Worm (Caenorhabditis elegans): Measurements from ENCODE around the gene C33C12.11.
"Not testable (repeated sequence)": the region's sequence is repeated elsewhere in the genome, so short reads cannot be mapped to it uniquely, and the experiment has no call there.

C33C12.11 gene

ce11 chrII:2176688-2177087 is 13.1 kb upstream of the C33C12.11 start, which contains the start of gene gba-1:
Gene gba-1, plus strand, starts transcription at chrII:2176741.
- TF ChIP-seq hnd-1 (tag; optimal IDR thresholded peaks at IDR 0.05) (no peak), tbx-37 (GFP tag; conservative IDR thresholded peaks at IDR 0.05) (no peak), tra-4 (tag; optimal IDR thresholded peaks at IDR 0.05) (no peak), hmg-4 (GFP tag; optimal IDR thresholded peaks at IDR 0.05) (no peak), sea-1 (GFP tag; conservative IDR thresholded peaks at IDR 0.05) (no peak), ceh-13 (GFP tag; optimal IDR thresholded peaks at IDR 0.05) (no peak), ceh-36 (tag; optimal IDR thresholded peaks at IDR 0.05) (no peak), ets-7 (tag; optimal IDR thresholded peaks at IDR 0.05) (no peak), F13C5.2 (tag; optimal IDR thresholded peaks at IDR 0.05) (no peak)

DNA sequence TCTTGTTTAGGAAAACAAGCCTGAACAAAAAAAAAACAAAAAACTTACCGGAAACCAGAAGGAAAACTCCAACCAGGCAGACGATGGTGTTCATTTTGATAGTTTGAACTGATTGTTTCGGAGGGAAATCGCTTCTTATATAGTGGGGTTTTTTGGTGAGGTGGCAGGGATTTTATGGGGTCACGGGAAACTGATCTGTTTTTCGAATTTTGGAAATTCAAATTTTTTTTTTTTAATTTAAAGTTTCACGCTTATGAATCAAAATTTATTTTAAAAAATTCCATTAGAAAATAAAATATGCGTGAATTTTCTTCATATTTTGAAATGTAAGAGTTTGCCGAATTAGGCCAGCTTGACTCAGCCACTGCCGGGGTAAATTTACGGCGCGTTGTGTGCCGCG is 11.7 kb upstream of the C33C12.11 start, which contains the start of gene C33C12.7:
C33C12.7 (minus strand) TSS at position 101 of the 400 bp plus-strand sequence.
- TF ChIP-seq flt-1 (GFP tag; IDR thresholded peaks at IDR 0.05) (no peak), hnd-1 (tag; optimal IDR thresholded peaks at IDR 0.05) (no peak), aly-1 (tag; optimal IDR thresholded peaks at IDR 0.05) (no peak), hmg-4 (GFP tag; optimal IDR thresholded peaks at IDR 0.05) (no peak), pes-1 (GFP tag; IDR thresholded peaks at IDR 0.05) (no peak), sea-1 (GFP tag; conservative IDR thresholded peaks at IDR 0.05) (no peak), ets-7 (tag; optimal IDR thresholded peaks at IDR 0.05) (no peak), F13C5.2 (tag; optimal IDR thresholded peaks at IDR 0.05) (no peak), ceh-13 (GFP tag; optimal IDR thresholded peaks at IDR 0.05) (no peak)

ce11 chrII:2170085-2170484 is 6.5 kb upstream of the C33C12.11 start, which contains the start of gene C33C12.12:
Gene C33C12.12, minus strand, starts transcription at chrII:2170185.
- no peak for TF ChIP-seq hnd-1 (tag; optimal IDR thresholded peaks at IDR 0.05)

ce11 chrII:2168374-2168773 is 4.7 kb upstream of the C33C12.11 start, which contains the start of gene fbxb-38:
Gene fbxb-38, minus strand, starts transcription at chrII:2168763.
- TF ChIP-seq sea-1 (GFP tag; conservative IDR thresholded peaks at IDR 0.05) = no peak
- TF ChIP-seq hmg-4 (GFP tag; optimal IDR thresholded peaks at IDR 0.05) = no peak
- no peak for TF ChIP-seq aly-1 (tag; optimal IDR thresholded peaks at IDR 0.05)
- TF ChIP-seq ama-1 (optimal IDR thresholded peaks at IDR 0.05) = no peak
- TF ChIP-seq F13C5.2 (tag; optimal IDR thresholded peaks at IDR 0.05) = no peak
- TF ChIP-seq tra-4 (tag; optimal IDR thresholded peaks at IDR 0.05) = no peak
- TF ChIP-seq ets-7 (tag; optimal IDR thresholded peaks at IDR 0.05) = no peak
- TF ChIP-seq tbx-11 (GFP tag; IDR thresholded peaks at IDR 0.05) = no peak
- no peak for TF ChIP-seq hmbx-1 (tag; optimal IDR thresholded peaks at IDR 0.05)
- TF ChIP-seq ceh-36 (tag; optimal IDR thresholded peaks at IDR 0.05) = no peak
- TF ChIP-seq ceh-13 (GFP tag; optimal IDR thresholded peaks at IDR 0.05) = no peak
- TF ChIP-seq flt-1 (GFP tag; IDR thresholded peaks at IDR 0.05) = no peak
- no peak for TF ChIP-seq tbx-37 (GFP tag; conservative IDR thresholded peaks at IDR 0.05)

DNA sequence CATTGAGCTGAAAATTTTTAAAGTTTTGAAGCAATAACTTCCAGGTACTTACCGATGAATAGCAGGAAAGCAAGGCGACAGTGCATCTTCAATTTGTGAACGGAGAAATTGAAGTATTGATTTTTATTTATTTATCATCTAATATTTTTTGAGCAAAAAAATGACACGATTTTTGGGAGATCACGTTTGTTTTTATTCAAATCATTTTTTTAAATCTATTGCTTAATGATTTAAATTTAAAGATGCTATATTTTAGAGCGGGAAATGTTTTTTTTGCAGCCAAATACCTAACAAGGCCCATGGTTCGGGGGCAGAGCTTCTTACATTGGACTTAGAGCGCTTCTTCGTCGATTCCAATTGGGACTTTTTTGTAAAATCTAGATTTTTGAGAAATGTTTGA is 2.7 kb upstream of the C33C12.11 start, which contains the start of gene C33C12.4:
C33C12.4 (minus strand) TSS at position 101 of the 400 bp plus-strand sequence.
- TF ChIP-seq tra-4 (tag; optimal IDR thresholded peaks at IDR 0.05) = no peak
- no peak for TF ChIP-seq ceh-13 (GFP tag; optimal IDR thresholded peaks at IDR 0.05)
- TF ChIP-seq flt-1 (GFP tag; IDR thresholded peaks at IDR 0.05) = no peak
- no peak for TF ChIP-seq ets-7 (tag; optimal IDR thresholded peaks at IDR 0.05)
- no peak for TF ChIP-seq tbx-11 (GFP tag; IDR thresholded peaks at IDR 0.05)
- TF ChIP-seq pes-1 (GFP tag; IDR thresholded peaks at IDR 0.05) = no peak
- TF ChIP-seq ceh-36 (tag; optimal IDR thresholded peaks at IDR 0.05) = no peak
- no peak for TF ChIP-seq hmbx-1 (tag; optimal IDR thresholded peaks at IDR 0.05)
- TF ChIP-seq hnd-1 (tag; optimal IDR thresholded peaks at IDR 0.05) = no peak
- TF ChIP-seq tbx-37 (GFP tag; conservative IDR thresholded peaks at IDR 0.05) = no peak
- TF ChIP-seq F13C5.2 (tag; optimal IDR thresholded peaks at IDR 0.05) = no peak
- TF ChIP-seq ama-1 (optimal IDR thresholded peaks at IDR 0.05) = no peak
- no peak for TF ChIP-seq scrt-1 (GFP tag; IDR thresholded peaks at IDR 0.05)
- no peak for TF ChIP-seq hmg-4 (GFP tag; optimal IDR thresholded peaks at IDR 0.05)
- no peak for TF ChIP-seq aly-1 (tag; optimal IDR thresholded peaks at IDR 0.05)
- no peak for TF ChIP-seq sea-1 (GFP tag; conservative IDR thresholded peaks at IDR 0.05)

- TF ChIP-seq tbx-11 (GFP tag; IDR thresholded peaks at IDR 0.05); ceh-36 (tag; optimal IDR thresholded peaks at IDR 0.05); tbx-37 (GFP tag; conservative IDR thresholded peaks at IDR 0.05): not testable (repeated sequence)
Measured at ce11 chrII:2153708-2154107, 9.9 kb downstream of the C33C12.11 start, which contains the start of gene math-18. Gene math-18, plus strand, starts transcription at chrII:2154008.

DNA sequence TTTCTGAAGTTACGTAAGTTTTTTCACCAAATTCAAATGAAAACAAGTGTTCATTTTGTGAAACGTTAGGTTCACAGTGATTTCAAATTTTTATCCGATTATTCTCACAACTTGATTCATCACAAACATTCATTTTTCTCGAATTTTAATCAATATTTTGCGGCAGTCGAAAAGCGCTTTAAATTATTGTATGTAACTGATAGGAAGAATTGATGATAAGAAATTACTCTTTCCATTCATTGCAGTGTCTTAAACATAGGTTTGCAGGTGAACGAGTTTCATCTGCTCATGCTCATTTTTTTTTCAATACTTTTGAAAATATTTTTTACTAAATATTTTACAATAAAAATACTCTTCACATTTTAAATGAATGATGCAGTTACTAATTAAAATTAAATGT is 11.2 kb downstream of the C33C12.11 start:
- TF ChIP-seq hmbx-1 (tag; optimal IDR thresholded peaks at IDR 0.05) = no peak
- TF ChIP-seq ama-1 (optimal IDR thresholded peaks at IDR 0.05) = no peak
- TF ChIP-seq B0310.2 (tag; optimal IDR thresholded peaks at IDR 0.05) = no peak
- no peak for TF ChIP-seq ets-7 (tag; optimal IDR thresholded peaks at IDR 0.05)
- TF ChIP-seq pes-1 (GFP tag; IDR thresholded peaks at IDR 0.05) = no peak
- no peak for TF ChIP-seq tbx-11 (GFP tag; IDR thresholded peaks at IDR 0.05)
- no peak for TF ChIP-seq hmg-4 (GFP tag; optimal IDR thresholded peaks at IDR 0.05)
- no peak for TF ChIP-seq ceh-36 (tag; optimal IDR thresholded peaks at IDR 0.05)

- no peak for TF ChIP-seq tra-4 (tag; optimal IDR thresholded peaks at IDR 0.05)
- TF ChIP-seq hnd-1 (tag; optimal IDR thresholded peaks at IDR 0.05) = no peak
- no peak for TF ChIP-seq F13C5.2 (tag; optimal IDR thresholded peaks at IDR 0.05)
- TF ChIP-seq ceh-13 (GFP tag; optimal IDR thresholded peaks at IDR 0.05) = no peak
- TF ChIP-seq ets-7 (tag; optimal IDR thresholded peaks at IDR 0.05) = no peak
- no peak for TF ChIP-seq tbx-11 (GFP tag; IDR thresholded peaks at IDR 0.05)
- no peak for TF ChIP-seq B0310.2 (tag; optimal IDR thresholded peaks at IDR 0.05)
Measured at ce11 chrII:2150485-2150985, 13.1 kb downstream of the C33C12.11 start, which contains the start of the genes C40A11.7 and C40A11.8. Gene C40A11.7, minus strand, starts transcription at chrII:2150585. Gene C40A11.8, minus strand, starts transcription at chrII:2150935.
